Fruit fly (Drosophila melanogaster) whole organism, embryonic: ENCODE measurements around the gene Exn.
A peak's percentile ranks its signal among the peaks of the same experiment; 100 is the strongest.

ENCODE experiments used
- CG12391 ChIP-seq: fragments of 200-800 bp; sonication (Bioruptor generic); optimal IDR thresholded peaks from 3 replicates; lab custom pipeline; 2018; ENCODE audit warnings: missing biosample characterization, mild to moderate bottlenecking, missing genetic modification characterization, moderate library complexity
- CG7372 ChIP-seq: fragments of 200-800 bp; sonication (Bioruptor generic); IDR thresholded peaks from 2 replicates; pipeline ENCODE4 v1.3.6; 2022; ENCODE audit warnings: missing biosample characterization, missing genetic modification characterization
- Gug ChIP-seq: fragments of 200-800 bp; sonication (Bioruptor generic); IDR thresholded peaks from 4 replicates; pipeline ENCODE4 v1.3.6; 2022; ENCODE audit warnings: missing biosample characterization, missing genetic modification characterization
- Poxn ChIP-seq: fragments of 200-800 bp; sonication (Bioruptor generic); IDR thresholded peaks from 2 replicates; pipeline ENCODE4 v1.3.6; 2022; ENCODE audit warnings: missing biosample characterization, missing genetic modification characterization
- ap ChIP-seq: fragments of 200-800 bp; sonication (Bioruptor generic); IDR thresholded peaks from 2 replicates; pipeline ENCODE4 v1.3.6; 2022; ENCODE audit warnings: missing biosample characterization, missing genetic modification characterization
- bbx ChIP-seq: fragments of 200-800 bp; sonication (Bioruptor generic); IDR thresholded peaks from 2 replicates; pipeline ENCODE4 v1.3.6; 2022; ENCODE audit warnings: missing biosample characterization, missing genetic modification characterization; ENCODE audit not compliant: partially characterized antibody
- br ChIP-seq: fragments of >200 bp; optimal IDR thresholded peaks from 2 replicates; lab custom pipeline; 2017
- emc ChIP-seq: fragments of 200-800 bp; sonication (Bioruptor generic); optimal IDR thresholded peaks from 2 replicates; lab custom pipeline; 2016; ENCODE audit warnings: missing biosample characterization, missing genetic modification characterization
- gcm ChIP-seq: fragments of 200-800 bp; sonication (Bioruptor generic); optimal IDR thresholded peaks from 2 replicates; lab custom pipeline; 2019; ENCODE audit warnings: missing biosample characterization, mild to moderate bottlenecking, missing genetic modification characterization, moderate library complexity
- jigr1 ChIP-seq: fragments of 200-800 bp; sonication (Bioruptor generic); IDR thresholded peaks from 3 replicates; pipeline ENCODE4 v1.3.6; 2022; ENCODE audit warnings: missing biosample characterization, missing genetic modification characterization
- otp ChIP-seq: fragments of 200-800 bp; sonication (Bioruptor generic); IDR thresholded peaks from 3 replicates; pipeline ENCODE4, ENCODE4 v1.3.6; 2022; ENCODE audit warnings: missing biosample characterization, missing genetic modification characterization
- zf30C ChIP-seq: fragments of 200-800 bp; sonication (Bioruptor generic); optimal IDR thresholded peaks from 3 replicates; lab custom pipeline; 2018; ENCODE audit warnings: missing biosample characterization, mild to moderate bottlenecking, missing genetic modification characterization

DNA sequence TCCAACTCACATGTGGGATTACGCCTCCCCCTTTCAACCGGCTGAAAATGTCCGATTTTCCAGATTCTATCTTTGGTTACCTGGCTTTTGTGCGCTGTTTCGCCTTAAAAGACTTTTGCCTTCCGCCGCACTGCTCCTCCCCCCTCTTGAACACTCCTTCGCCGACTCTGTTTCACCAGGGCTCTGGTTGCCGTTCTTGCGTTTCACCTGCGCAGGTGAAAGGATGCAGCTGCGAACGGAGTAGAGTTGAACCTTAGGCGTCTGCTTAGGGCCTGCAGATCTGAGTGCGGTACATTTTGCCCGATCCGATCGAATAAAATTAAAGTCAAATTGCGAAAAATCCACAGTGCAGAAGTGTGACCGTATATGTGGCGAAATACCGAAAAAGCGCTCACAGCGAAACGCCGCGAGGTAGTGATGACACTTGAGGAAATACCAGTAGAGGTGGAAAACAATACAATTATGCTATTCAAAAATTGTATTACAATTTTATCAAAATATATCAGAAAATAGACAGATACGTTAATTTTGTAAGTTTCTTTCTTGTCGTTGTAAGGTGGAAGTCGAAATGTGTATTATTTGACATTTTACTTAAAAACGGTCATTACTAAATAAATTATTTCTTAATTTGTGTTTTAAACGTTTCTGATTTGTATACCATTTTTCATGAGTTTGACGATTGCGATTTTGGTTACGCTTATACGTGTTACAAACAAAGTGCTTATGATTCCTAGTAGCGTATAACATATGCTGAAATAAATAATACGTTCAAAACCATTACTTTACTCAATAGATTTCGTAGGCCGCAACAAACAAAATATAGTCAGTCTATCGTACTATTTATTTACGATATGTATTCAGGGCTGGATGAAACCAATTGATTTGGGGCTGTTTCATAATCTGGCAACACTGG, 46.1 kb downstream of the Exn start, which contains the start of the genes CG6664 and CG7728:
- no peak for TF ChIP-seq CG7372 (GFP tag; lab: Robert Waterston, UW)
- TF ChIP-seq Poxn (GFP tag; lab: Robert Waterston, UW): no peak
- TF ChIP-seq bbx (GFP tag; lab: Robert Waterston, UW): peak; percentile 41
- no peak for TF ChIP-seq gcm (GFP tag; lab: Kevin White, UChicago)
- peak; percentile 18; the same call in 1 of the 3 replicates for TF ChIP-seq jigr1 (GFP tag; lab: Robert Waterston, UW)
- TF ChIP-seq br (lab: Kevin White, UChicago): no peak
- peak; percentile 59; the same call in 2 of the 4 replicates for TF ChIP-seq Gug (GFP tag; lab: Robert Waterston, UW)
- peak; percentile 59 for TF ChIP-seq CG12391 (tag; lab: Kevin White, UChicago)
- TF ChIP-seq emc (GFP tag; lab: Kevin White, UChicago): peak; percentile 8
- TF ChIP-seq ap (GFP tag; lab: Robert Waterston, UW): no peak
- 0 out of 3 replicates have a peak, but pooled peaks have one; percentile 33 for TF ChIP-seq otp (GFP tag; lab: Robert Waterston, UW)
- TF ChIP-seq zf30C: no peak
